Worm (Caenorhabditis elegans) whole organism, late embryonic: ENCODE results near the gene F32D1.7.
"Not testable (repeated sequence)": the region's sequence is repeated elsewhere in the genome, so short reads cannot be mapped to it uniquely, and the experiment has no call there.

ENCODE experiments used
- C38D4.7 ChIP-seq: fragments of 200-800 bp; sonication (Bioruptor generic); optimal IDR thresholded peaks from 2 replicates; lab custom pipeline; 2018; ENCODE audit warnings: mild to moderate bottlenecking, missing genetic modification characterization, moderate library complexity, missing compliant biosample characterization
- F13H6.1 ChIP-seq: sonication (generic microtip); optimal IDR thresholded peaks from 2 replicates; lab custom pipeline; 2016; ENCODE audit warnings: missing genetic modification characterization, missing compliant biosample characterization
- ama-1 ChIP-seq: fragments of 150-350 bp; optimal IDR thresholded peaks from 2 replicates; lab custom pipeline; 2014
- ceh-14 ChIP-seq: sonication (generic microtip); optimal IDR thresholded peaks from 2 replicates; lab custom pipeline; 2016; ENCODE audit warnings: missing genotype, missing genetic modification characterization, missing compliant biosample characterization
- ceh-2 ChIP-seq: sonication (generic microtip); optimal IDR thresholded peaks from 2 replicates; lab custom pipeline; 2016; ENCODE audit warnings: missing genotype, missing genetic modification characterization, missing compliant biosample characterization
- ceh-30 ChIP-seq: fragments of 150-350 bp; optimal IDR thresholded peaks from 2 replicates; lab custom pipeline; 2014; ENCODE audit warnings: missing biosample characterization, missing genetic modification characterization
- ceh-31 ChIP-seq: sonication (generic microtip); optimal IDR thresholded peaks from 2 replicates; lab custom pipeline; 2016; ENCODE audit warnings: missing genetic modification characterization, missing compliant biosample characterization
- ceh-34 ChIP-seq: sonication (generic microtip); optimal IDR thresholded peaks from 2 replicates; lab custom pipeline; 2016; ENCODE audit warnings: mild to moderate bottlenecking, missing genetic modification characterization, missing compliant biosample characterization
- ceh-45 ChIP-seq: fragments of 200-800 bp; sonication (Bioruptor generic); IDR thresholded peaks from 2 replicates; pipeline ENCODE4 v1.3.6; 2022; ENCODE audit warnings: missing genetic modification reagents, missing genetic modification characterization, missing compliant biosample characterization
- ceh-48 ChIP-seq: sonication (generic microtip); optimal IDR thresholded peaks from 2 replicates; lab custom pipeline; 2016; ENCODE audit warnings: missing genetic modification characterization, inconsistent platforms, missing compliant biosample characterization
- ceh-6 ChIP-seq: fragments of 200-800 bp; sonication (Bioruptor generic); optimal IDR thresholded peaks from 2 replicates; lab custom pipeline; 2018; ENCODE audit warnings: mild to moderate bottlenecking, missing genetic modification characterization, missing compliant biosample characterization
- che-1 ChIP-seq: sonication (generic microtip); optimal IDR thresholded peaks from 2 replicates; lab custom pipeline; 2016; ENCODE audit warnings: mild to moderate bottlenecking, missing genetic modification characterization, missing compliant biosample characterization
- dmd-4 ChIP-seq: sonication (generic microtip); optimal IDR thresholded peaks from 2 replicates; lab custom pipeline; 2016; ENCODE audit warnings: borderline replicate concordance, missing genetic modification characterization, missing compliant biosample characterization
- dve-1 ChIP-seq: sonication (generic microtip); optimal IDR thresholded peaks from 2 replicates; lab custom pipeline; 2017; ENCODE audit warnings: antibody characterized with exemption, mild to moderate bottlenecking, missing genetic modification characterization, missing compliant biosample characterization
- elt-2 ChIP-seq: sonication (generic microtip); optimal IDR thresholded peaks from 2 replicates; lab custom pipeline; 2016; ENCODE audit warnings: missing genetic modification reagents, missing genetic modification characterization, missing compliant biosample characterization
- elt-4 ChIP-seq: sonication (generic microtip); optimal IDR thresholded peaks from 2 replicates; lab custom pipeline; 2016; ENCODE audit warnings: missing genetic modification characterization, missing compliant biosample characterization
- fkh-10 ChIP-seq: fragments of 150-350 bp; optimal IDR thresholded peaks from 2 replicates; lab custom pipeline; 2014; ENCODE audit warnings: missing biosample characterization, missing genetic modification reagents, missing genetic modification characterization
- fkh-6 ChIP-seq: sonication (generic microtip); optimal IDR thresholded peaks from 2 replicates; lab custom pipeline; 2016; ENCODE audit warnings: missing genetic modification characterization, missing compliant biosample characterization
- gmeb-2 ChIP-seq: sonication (generic microtip); optimal IDR thresholded peaks from 2 replicates; lab custom pipeline; 2016; ENCODE audit warnings: missing genetic modification characterization, inconsistent platforms, missing compliant biosample characterization
- hlh-15 ChIP-seq: sonication (generic microtip); optimal IDR thresholded peaks from 2 replicates; lab custom pipeline; 2016; ENCODE audit warnings: missing genetic modification characterization, missing compliant biosample characterization
- hlh-30 ChIP-seq: sonication (generic microtip); optimal IDR thresholded peaks from 2 replicates; lab custom pipeline; 2017; ENCODE audit warnings: antibody characterized with exemption, missing genetic modification characterization, missing compliant biosample characterization; ENCODE audit not compliant: insufficient read depth
- lim-6 ChIP-seq: sonication (generic microtip); optimal IDR thresholded peaks from 2 replicates; lab custom pipeline; 2016; ENCODE audit warnings: missing genetic modification characterization, missing compliant biosample characterization
- lin-11 ChIP-seq: fragments of 200-800 bp; sonication (Bioruptor generic); optimal IDR thresholded peaks from 2 replicates; lab custom pipeline; 2018; ENCODE audit warnings: mild to moderate bottlenecking, missing genetic modification characterization, missing compliant biosample characterization
- madf-2 ChIP-seq: sonication (generic microtip); optimal IDR thresholded peaks from 2 replicates; lab custom pipeline; 2017; ENCODE audit warnings: missing genetic modification characterization, missing compliant biosample characterization
- nfya-1 ChIP-seq: sonication (generic microtip); optimal IDR thresholded peaks from 2 replicates; lab custom pipeline; 2017; ENCODE audit warnings: missing genetic modification characterization, mild to moderate bottlenecking, missing compliant biosample characterization, antibody characterized with exemption, moderate library complexity
- pax-1 ChIP-seq: fragments of 150-350 bp; optimal IDR thresholded peaks from 2 replicates; lab custom pipeline; 2014; ENCODE audit warnings: missing biosample characterization, missing genetic modification characterization
- pha-2 ChIP-seq: sonication (generic microtip); optimal IDR thresholded peaks from 2 replicates; lab custom pipeline; 2017; ENCODE audit warnings: mild to moderate bottlenecking, missing genetic modification characterization, missing compliant biosample characterization
- pqm-1 ChIP-seq: sonication (generic microtip); optimal IDR thresholded peaks from 2 replicates; lab custom pipeline; 2016; ENCODE audit warnings: missing genetic modification characterization, missing compliant biosample characterization
- pros-1 ChIP-seq: fragments of 150-350 bp; optimal IDR thresholded peaks from 2 replicates; lab custom pipeline; 2014; ENCODE audit warnings: missing biosample characterization, missing genetic modification reagents, missing genetic modification characterization
- sox-2 ChIP-seq: fragments of 200-800 bp; sonication (Bioruptor generic); IDR thresholded peaks from 2 replicates; pipeline ENCODE4 v1.3.6; 2022; ENCODE audit warnings: missing genetic modification reagents, missing genetic modification characterization, missing compliant biosample characterization
- syd-9 ChIP-seq: sonication (generic microtip); optimal IDR thresholded peaks from 2 replicates; lab custom pipeline; 2016; ENCODE audit warnings: mild to moderate bottlenecking, missing genetic modification characterization, moderate library complexity, missing compliant biosample characterization
- ttx-3 ChIP-seq: sonication (generic microtip); optimal IDR thresholded peaks from 2 replicates; lab custom pipeline; 2016; ENCODE audit warnings: missing genetic modification reagents, missing genetic modification characterization, missing compliant biosample characterization
- unc-3 ChIP-seq, 2 experiments: fragments of 200-800 bp in 1 of 2; sonication (Bioruptor generic) in 1 of 2; sonication (generic microtip) in 1 of 2; conservative IDR thresholded peaks in 1 of 2; optimal IDR thresholded peaks in 1 of 2; 2 replicates each; pipeline versions ENCODE4 v1.3.6 to Lab custom; 2016 to 2022; ENCODE audit warnings: missing compliant biosample characterization in 2 of 2, missing genetic modification characterization in 2 of 2, missing genetic modification reagents in 1 of 2
- unc-55 ChIP-seq: sonication (generic microtip); optimal IDR thresholded peaks from 2 replicates; lab custom pipeline; 2017; ENCODE audit warnings: missing biosample characterization, missing genetic modification reagents, missing genetic modification characterization
- unc-86 ChIP-seq: sonication (generic microtip); optimal IDR thresholded peaks from 2 replicates; lab custom pipeline; 2016; ENCODE audit warnings: missing genetic modification characterization, missing compliant biosample characterization
- zip-5 ChIP-seq: sonication (generic microtip); optimal IDR thresholded peaks from 2 replicates; lab custom pipeline; 2016; ENCODE audit warnings: missing genetic modification characterization, missing compliant biosample characterization

Gene F32D1.7

ce11 chrV:4339479-4339878 lies 36.5 kb downstream of the F32D1.7 start:
- no peak for TF ChIP-seq ceh-14 (tag; lab: Kevin White, UChicago)
- TF ChIP-seq syd-9 (tag; lab: Kevin White, UChicago), result no peak
- no peak for TF ChIP-seq lim-6 (tag; lab: Kevin White, UChicago)
- TF ChIP-seq zip-5 (tag; lab: Kevin White, UChicago), result no peak
- no peak for TF ChIP-seq hlh-15 (tag; lab: Kevin White, UChicago)
- TF ChIP-seq che-1 (tag; lab: Kevin White, UChicago), result no peak
- TF ChIP-seq dmd-4, result no peak
- no peak for TF ChIP-seq pqm-1 (tag; lab: Kevin White, UChicago)
- no peak for TF ChIP-seq ceh-2 (tag; lab: Kevin White, UChicago)
- no peak for TF ChIP-seq ceh-48 (tag; lab: Kevin White, UChicago)
- TF ChIP-seq gmeb-2, result no peak
- TF ChIP-seq ceh-30 (tag; lab: Kevin White, UChicago), result no peak
- TF ChIP-seq ceh-31 (tag; lab: Kevin White, UChicago), result no peak
- no peak for TF ChIP-seq fkh-6 (tag; lab: Kevin White, UChicago)
- TF ChIP-seq pax-1 (tag; lab: Kevin White, UChicago), result no peak
- no peak for TF ChIP-seq pros-1 (tag; lab: Kevin White, UChicago)

ce11 chrV:4336462-4336861 lies 39.5 kb downstream of the F32D1.7 start, which contains the start of gene irld-1:
Gene irld-1 (plus strand): TSS chrV:4336762.
- TF ChIP-seq madf-2 (tag; lab: Kevin White, UChicago); dmd-4; C38D4.7: not testable (repeated sequence)

- TF ChIP-seq ceh-45 (GFP tag; lab: Robert Waterston, UW) (0 out of 2 replicates have a peak, but pooled peaks have one; percentile 26), unc-3 (GFP tag; conservative IDR thresholded peaks at IDR 0.05; lab: Robert Waterston, UW) (0 out of 2 replicates have a peak, but pooled peaks have one; percentile 33)
- not testable (repeated sequence) for TF ChIP-seq unc-3 (tag; optimal IDR thresholded peaks at IDR 0.05; lab: Kevin White, UChicago)
Observed at ce11 chrV:4333518-4333917, 42.5 kb downstream of the F32D1.7 start.

ce11 chrV:4332450-4332849 lies 43.5 kb downstream of the F32D1.7 start, which contains the start of gene oac-12:
Gene oac-12 (minus strand): TSS chrV:4332550.
- no peak for TF ChIP-seq F13H6.1
- TF ChIP-seq lin-11 (tag; lab: Kevin White, UChicago), result no peak
- TF ChIP-seq ttx-3 (tag; lab: Kevin White, UChicago), result no peak
- TF ChIP-seq fkh-10 (GFP tag; lab: Kevin White, UChicago), result no peak
- TF ChIP-seq elt-2, result no peak

- TF ChIP-seq sox-2 (GFP tag; lab: Robert Waterston, UW), result no peak
- no peak for TF ChIP-seq elt-4 (tag; lab: Kevin White, UChicago)
- no peak for TF ChIP-seq ceh-34 (tag; lab: Kevin White, UChicago)
- TF ChIP-seq unc-86 (tag; lab: Kevin White, UChicago), result no peak
- no peak for TF ChIP-seq unc-55 (GFP tag; lab: Kevin White, UChicago)
- no peak for TF ChIP-seq nfya-1 (tag; lab: Kevin White, UChicago)
- TF ChIP-seq hlh-30 (tag; lab: Kevin White, UChicago), result no peak
- TF ChIP-seq ama-1, result no peak
- TF ChIP-seq pha-2 (tag; lab: Kevin White, UChicago), result no peak
- TF ChIP-seq dve-1, result no peak
- no peak for TF ChIP-seq ceh-6 (GFP tag; lab: Kevin White, UChicago)
Observed at ce11 chrV:4330820-4331219, 45.2 kb downstream of the F32D1.7 start.
